Fruit fly (Drosophila melanogaster): ENCODE data around the gene CG13970.

The CG13970 gene

dm6 chr2L:20075234-20075803 lies 28.6 kb downstream of the CG13970 start, which contains the start of the genes pr and neb (continued):
- TF ChIP-seq Eip74EF (GFP tag; optimal IDR thresholded peaks at IDR 0.05) (peak in 1 of 2 experiments; percentile 37), dpn (GFP tag; optimal IDR thresholded peaks at IDR 0.05) (peak; percentile 51 to 55), CG10366 (GFP tag; IDR thresholded peaks at IDR 0.05) (peak; percentile 59; the same call in 1 of the 2 replicates), ro (GFP tag; IDR thresholded peaks at IDR 0.05) (no peak), Atf-2 (GFP tag; optimal IDR thresholded peaks at IDR 0.05) (no peak), CG4820 (GFP tag; optimal IDR thresholded peaks at IDR 0.05) (peak; percentile 56), CG7987 (GFP tag; optimal IDR thresholded peaks at IDR 0.05) (no peak), chm (GFP tag; IDR thresholded peaks at IDR 0.05) (peak; percentile 48; the same call in 1 of the 2 replicates), pho (GFP tag; optimal IDR thresholded peaks at IDR 0.05) (peak; percentile 23), sqz (GFP tag; optimal IDR thresholded peaks at IDR 0.05) (peak; percentile 51), CG31441 (GFP tag; IDR thresholded peaks at IDR 0.05) (peak; percentile 30; the same call in 1 of the 2 replicates), Doc2 (GFP tag; IDR thresholded peaks at IDR 0.05) (no peak), CG15514 (GFP tag; optimal IDR thresholded peaks at IDR 0.05) (peak; percentile 98), CG1832 (GFP tag; optimal IDR thresholded peaks at IDR 0.05) (no peak), wor (GFP tag; IDR thresholded peaks at IDR 0.05) (peak; percentile 43; the same call in 1 of the 2 replicates), CG11695 (GFP tag; IDR thresholded peaks at IDR 0.05) (no peak), ash1 (GFP tag; optimal IDR thresholded peaks at IDR 0.05) (no peak), Fer2 (tag; optimal IDR thresholded peaks at IDR 0.05) (no peak), bcd (GFP tag; optimal IDR thresholded peaks at IDR 0.05) (peak; percentile 32), CG2678 (tag; optimal IDR thresholded peaks at IDR 0.05) (peak; percentile 20), Xrp1 (GFP tag; IDR thresholded peaks at IDR 0.05) (no peak), sr (GFP tag; IDR thresholded peaks at IDR 0.05) (no peak), oc (tag; optimal IDR thresholded peaks at IDR 0.05) (no peak), Dp (GFP tag; optimal IDR thresholded peaks at IDR 0.05) (peak; percentile 89), HLHmδ (GFP tag; optimal IDR thresholded peaks at IDR 0.05) (no peak), fu2 (GFP tag; optimal IDR thresholded peaks at IDR 0.05) (no peak), CG9215 (GFP tag; IDR thresholded peaks at IDR 0.05) (no peak), CG15269 (tag; optimal IDR thresholded peaks at IDR 0.05) (peak; percentile 60), ssp (GFP tag; IDR thresholded peaks at IDR 0.05) (no peak; the same call in 1 of the 2 replicates), odd (GFP tag; optimal IDR thresholded peaks at IDR 0.05) (no peak), pan (optimal IDR thresholded peaks at IDR 0.05) (no peak), pan (GFP tag; optimal IDR thresholded peaks at IDR 0.05 in 1 of 2, IDR thresholded peaks at IDR 0.05 in 1 of 2) (no peak), CG30020 (tag; optimal IDR thresholded peaks at IDR 0.05) (peak; percentile 45), CG6175 (GFP tag; IDR thresholded peaks at IDR 0.05) (no peak), dimm (GFP tag; IDR thresholded peaks at IDR 0.05) (no peak), H15 (GFP tag; IDR thresholded peaks at IDR 0.05) (no peak), CG43689 (GFP tag; IDR thresholded peaks at IDR 0.05) (no peak), Optix (GFP tag; IDR thresholded peaks at IDR 0.05) (peak; percentile 6; the same call in 1 of the 3 replicates), dmrt99B (tag; optimal IDR thresholded peaks at IDR 0.05) (peak; percentile 18), MTF-1 (GFP tag; optimal IDR thresholded peaks at IDR 0.05; ENCODE audit: borderline replicate concordance) (no peak), CG16863 (GFP tag; optimal IDR thresholded peaks at IDR 0.05) (no peak), CG17912 (GFP tag; optimal IDR thresholded peaks at IDR 0.05) (peak; percentile 43), CG12236 (GFP tag; optimal IDR thresholded peaks at IDR 0.05) (no peak), CG10565 (GFP tag; optimal IDR thresholded peaks at IDR 0.05) (no peak), zen2 (GFP tag; IDR thresholded peaks at IDR 0.05; ENCODE audit: partially characterized antibody) (0 out of 3 replicates have a peak, but pooled peaks have one; percentile 38), bbx (GFP tag; IDR thresholded peaks at IDR 0.05; ENCODE audit: partially characterized antibody) (no peak; the same call in 1 of the 2 replicates), HmgZ (tag; optimal IDR thresholded peaks at IDR 0.05) (peak; percentile 49), CG8359 (GFP tag; optimal IDR thresholded peaks at IDR 0.05; ENCODE audit: borderline replicate concordance) (no peak), gro (GFP tag; optimal IDR thresholded peaks at IDR 0.05) (peak; percentile 7), CG1529 (GFP tag; optimal IDR thresholded peaks at IDR 0.05) (no peak)

All from whole organism, embryonic.